Worm (Caenorhabditis elegans): Measurements from ENCODE around the gene trr-1.

DNA sequence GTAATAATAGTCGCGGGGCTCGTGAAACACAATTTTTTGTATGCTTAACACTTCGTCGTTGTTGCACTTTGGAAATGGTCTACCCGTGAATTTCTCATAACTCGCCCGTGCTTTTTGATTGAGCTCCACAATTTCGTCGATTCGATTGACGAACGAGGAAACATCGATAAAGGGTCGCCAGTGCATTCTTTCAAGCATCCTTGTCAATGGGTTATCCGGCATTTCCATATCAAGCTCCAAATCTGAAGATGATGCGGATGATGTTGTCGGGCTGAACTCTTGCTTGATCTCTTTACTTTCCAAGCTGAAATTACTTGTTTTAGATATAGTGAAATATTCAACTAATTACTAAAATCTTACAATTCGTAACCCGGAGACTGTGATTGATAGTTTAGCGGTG lies 47.8 kb downstream of the trr-1 start:
- TF ChIP-seq nhr-11 (tag; optimal IDR thresholded peaks at IDR 0.05) = no peak
- no peak for TF ChIP-seq elt-2 (tag; optimal IDR thresholded peaks at IDR 0.05)
- TF ChIP-seq syd-9 (tag; optimal IDR thresholded peaks at IDR 0.05) = no peak
- TF ChIP-seq fkh-10 (GFP tag; optimal IDR thresholded peaks at IDR 0.05) = no peak
- TF ChIP-seq ama-1 (optimal IDR thresholded peaks at IDR 0.05) = no peak
- TF ChIP-seq hlh-13 (GFP tag; optimal IDR thresholded peaks at IDR 0.05) = no peak
- no peak for TF ChIP-seq pha-4 (tag; optimal IDR thresholded peaks at IDR 0.05)
- TF ChIP-seq sdc-2 (tag; optimal IDR thresholded peaks at IDR 0.05) = no peak
- no peak for TF ChIP-seq elt-4 (tag; optimal IDR thresholded peaks at IDR 0.05)
- TF ChIP-seq hlh-6 (tag; optimal IDR thresholded peaks at IDR 0.05) = no peak
- no peak for TF ChIP-seq ceh-34 (tag; optimal IDR thresholded peaks at IDR 0.05)

Measured in whole organism, late embryonic.